Worm (Caenorhabditis elegans) whole organism, L3 larva: Measurements from ENCODE around the gene grd-16.
A peak's percentile ranks its signal among the peaks of the same experiment; 100 is the strongest.

Experiments
- R02D3.7 ChIP-seq: fragments of 150-350 bp; optimal IDR thresholded peaks from 2 replicates; lab custom pipeline; 2014; ENCODE audit warnings: missing biosample characterization, missing genetic modification characterization
- ZK546.5 ChIP-seq: sonication (generic microtip); optimal IDR thresholded peaks from 2 replicates; lab custom pipeline; 2017; ENCODE audit warnings: missing biosample characterization, missing genetic modification characterization
- aly-2 ChIP-seq: fragments of 150-350 bp; optimal IDR thresholded peaks from 2 replicates; lab custom pipeline; 2014; ENCODE audit warnings: missing biosample characterization, missing genetic modification characterization
- ama-1 ChIP-seq: fragments of 150-350 bp; optimal IDR thresholded peaks from 2 replicates; lab custom pipeline; 2018
- ceh-28 ChIP-seq: fragments of 150-350 bp; optimal IDR thresholded peaks from 2 replicates; lab custom pipeline; 2014; ENCODE audit warnings: missing biosample characterization, missing genetic modification reagents, missing genetic modification characterization
- ceh-82 ChIP-seq: fragments of 150-350 bp; optimal IDR thresholded peaks from 2 replicates; lab custom pipeline; 2014; ENCODE audit warnings: missing biosample characterization, missing genetic modification characterization
- ceh-9 ChIP-seq: sonication (generic microtip); optimal IDR thresholded peaks from 2 replicates; lab custom pipeline; 2018; ENCODE audit warnings: missing biosample characterization, missing genetic modification characterization
- daf-12 ChIP-seq: fragments of 150-350 bp; optimal IDR thresholded peaks from 2 replicates; lab custom pipeline; 2014; ENCODE audit warnings: missing biosample characterization, missing genetic modification reagents, missing genetic modification characterization
- egl-27 ChIP-seq: sonication (generic microtip); optimal IDR thresholded peaks from 4 replicates; lab custom pipeline; 2017; ENCODE audit warnings: missing biosample characterization, missing genetic modification reagents, missing genetic modification characterization
- egl-5 ChIP-seq: fragments of 150-350 bp; optimal IDR thresholded peaks from 2 replicates; lab custom pipeline; 2017; ENCODE audit warnings: missing biosample characterization, missing genetic modification reagents, missing genetic modification characterization, inconsistent platforms
- elt-1 ChIP-seq: fragments of 150-350 bp; optimal IDR thresholded peaks from 2 replicates; lab custom pipeline; 2014; ENCODE audit warnings: missing biosample characterization, missing genetic modification characterization
- elt-2 ChIP-seq: sonication (generic microtip); optimal IDR thresholded peaks from 2 replicates; lab custom pipeline; 2016; ENCODE audit warnings: missing genetic modification reagents, mild to moderate bottlenecking, missing genetic modification characterization, missing compliant biosample characterization
- elt-3 ChIP-seq, 3 experiments: fragments of 150-350 bp in 1 of 3; sonication (generic microtip) in 2 of 3; optimal IDR thresholded peaks; 2 replicates in 2 of 3; 4 replicates in 1 of 3; lab custom pipeline; 2014 to 2017; ENCODE audit warnings: missing biosample characterization in 3 of 3, missing genetic modification characterization in 3 of 3
- eor-1 ChIP-seq, 2 experiments: fragments of 150-350 bp; optimal IDR thresholded peaks; 2 replicates each; lab custom pipeline; 2014 to 2018; ENCODE audit warnings: missing biosample characterization in 2 of 2, missing genetic modification characterization in 2 of 2
- fkh-10 ChIP-seq: sonication (generic microtip); optimal IDR thresholded peaks from 2 replicates; lab custom pipeline; 2017; ENCODE audit warnings: missing biosample characterization, missing genetic modification reagents, missing genetic modification characterization
- fkh-2 ChIP-seq: fragments of 150-350 bp; optimal IDR thresholded peaks from 2 replicates; lab custom pipeline; 2014; ENCODE audit warnings: missing biosample characterization, missing genetic modification reagents, missing genetic modification characterization
- fos-1 ChIP-seq: fragments of 150-350 bp; optimal IDR thresholded peaks from 2 replicates; lab custom pipeline; 2014; ENCODE audit warnings: missing biosample characterization, missing genetic modification characterization
- hmg-11 ChIP-seq: sonication (generic microtip); optimal IDR thresholded peaks from 2 replicates; lab custom pipeline; 2016; ENCODE audit warnings: missing genetic modification characterization, missing compliant biosample characterization
- lin-39 ChIP-seq: fragments of 150-350 bp; optimal IDR thresholded peaks from 2 replicates; lab custom pipeline; 2018; ENCODE audit warnings: missing biosample characterization, missing genetic modification reagents, missing genetic modification characterization
- mml-1 ChIP-seq: fragments of 150-350 bp; sonication (generic microtip); optimal IDR thresholded peaks from 3 replicates; lab custom pipeline; 2014; ENCODE audit warnings: missing biosample characterization, missing genetic modification characterization
- nfya-1 ChIP-seq: sonication (generic microtip); optimal IDR thresholded peaks from 2 replicates; lab custom pipeline; 2017; ENCODE audit warnings: missing genetic modification characterization, mild to moderate bottlenecking, missing compliant biosample characterization, antibody characterized with exemption, moderate library complexity; ENCODE audit not compliant: insufficient read depth
- nhr-12 ChIP-seq: fragments of 150-350 bp; optimal IDR thresholded peaks from 2 replicates; lab custom pipeline; 2014; ENCODE audit warnings: missing biosample characterization, missing genetic modification characterization
- nhr-23 ChIP-seq: fragments of 150-350 bp; optimal IDR thresholded peaks from 2 replicates; lab custom pipeline; 2014; ENCODE audit warnings: missing biosample characterization, missing genetic modification reagents, missing genetic modification characterization
- nhr-237 ChIP-seq: fragments of 150-350 bp; optimal IDR thresholded peaks from 2 replicates; lab custom pipeline; 2014; ENCODE audit warnings: missing biosample characterization, missing genetic modification characterization
- nhr-25 ChIP-seq: sonication (generic microtip); optimal IDR thresholded peaks from 2 replicates; lab custom pipeline; 2017; ENCODE audit warnings: missing biosample characterization, missing genetic modification characterization
- nhr-28 ChIP-seq: fragments of 150-350 bp; optimal IDR thresholded peaks from 2 replicates; lab custom pipeline; 2014; ENCODE audit warnings: missing biosample characterization, missing genetic modification characterization
- nhr-76 ChIP-seq: fragments of 150-350 bp; sonication (generic microtip); optimal IDR thresholded peaks from 5 replicates; lab custom pipeline; 2014; ENCODE audit warnings: missing biosample characterization, missing genetic modification characterization
- nhr-77 ChIP-seq: fragments of 150-350 bp; optimal IDR thresholded peaks from 2 replicates; lab custom pipeline; 2014; ENCODE audit warnings: missing biosample characterization, missing genetic modification characterization
- pha-4 ChIP-seq: fragments of 150-350 bp; optimal IDR thresholded peaks from 2 replicates; lab custom pipeline; 2014; ENCODE audit warnings: missing biosample characterization, missing genetic modification reagents, missing genetic modification characterization
- sea-2 ChIP-seq: fragments of 150-350 bp; sonication (generic microtip); optimal IDR thresholded peaks from 4 replicates; lab custom pipeline; 2014; ENCODE audit warnings: missing biosample characterization, missing genetic modification reagents, missing genetic modification characterization
- tbx-2 ChIP-seq: sonication (generic microtip); optimal IDR thresholded peaks from 2 replicates; lab custom pipeline; 2016; ENCODE audit warnings: mild to moderate bottlenecking, missing genetic modification characterization, missing compliant biosample characterization
- unc-39 ChIP-seq: sonication (generic microtip); optimal IDR thresholded peaks from 4 replicates; lab custom pipeline; 2017; ENCODE audit warnings: missing biosample characterization, missing genetic modification characterization
- unc-62 ChIP-seq: fragments of 150-350 bp; sonication (generic microtip); optimal IDR thresholded peaks from 4 replicates; lab custom pipeline; 2014; ENCODE audit warnings: missing biosample characterization, missing genetic modification reagents, missing genetic modification characterization
- ztf-11 ChIP-seq: fragments of 150-350 bp; optimal IDR thresholded peaks from 2 replicates; lab custom pipeline; 2014; ENCODE audit warnings: missing biosample characterization, missing genetic modification characterization
- ztf-4 ChIP-seq: fragments of 150-350 bp; optimal IDR thresholded peaks from 2 replicates; lab custom pipeline; 2014; ENCODE audit warnings: missing biosample characterization, missing genetic modification characterization

grd-16 gene

ce11 chrIV:2451655-2452054 lies 24.8 kb upstream of the grd-16 start:
- TF ChIP-seq nhr-237 (tag; lab: Kevin White, UChicago) = no peak
- TF ChIP-seq nhr-12 (tag; lab: Kevin White, UChicago) = no peak
- no peak for TF ChIP-seq aly-2 (tag; lab: Kevin White, UChicago)
- no peak for TF ChIP-seq nhr-77 (tag; lab: Kevin White, UChicago)
- TF ChIP-seq elt-2 (tag; lab: Kevin White, UChicago) = no peak
- no peak for TF ChIP-seq unc-39 (tag; lab: Kevin White, UChicago)
- no peak for TF ChIP-seq ceh-28 (tag; lab: Kevin White, UChicago)
- TF ChIP-seq ama-1 (lab: Kevin White, UChicago) = no peak
- no peak for TF ChIP-seq eor-1 (tag; optimal IDR thresholded peaks at IDR 0.05; lab: Kevin White, UChicago)
- no peak for TF ChIP-seq fos-1 (tag; lab: Kevin White, UChicago)
- TF ChIP-seq fkh-10 (GFP tag; lab: Kevin White, UChicago) = no peak
- TF ChIP-seq nhr-28 (tag; lab: Kevin White, UChicago) = no peak
- TF ChIP-seq mml-1 (tag; lab: Kevin White, UChicago) = no peak
- no peak for TF ChIP-seq ztf-4 (tag; lab: Kevin White, UChicago)
- TF ChIP-seq nhr-23 (tag; lab: Kevin White, UChicago) = no peak
- no peak for TF ChIP-seq ZK546.5 (tag; lab: Kevin White, UChicago)
- TF ChIP-seq egl-5 (tag; lab: Kevin White, UChicago) = no peak
- TF ChIP-seq hmg-11 (tag; lab: Kevin White, UChicago) = no peak
- TF ChIP-seq daf-12 (tag; lab: Kevin White, UChicago) = no peak
- TF ChIP-seq, all 47 proteins: peak for 0

ce11 chrIV:2455128-2455527 lies 21.4 kb upstream of the grd-16 start:
- no peak for TF ChIP-seq egl-5 (tag; lab: Kevin White, UChicago)
- TF ChIP-seq ama-1 (lab: Kevin White, UChicago) = no peak
- TF ChIP-seq ceh-28 (tag; lab: Kevin White, UChicago) = no peak

- no peak for TF ChIP-seq R02D3.7 (tag; lab: Kevin White, UChicago)
- TF ChIP-seq ama-1 (lab: Kevin White, UChicago) = no peak
- TF ChIP-seq daf-12 (tag; lab: Kevin White, UChicago) = no peak
- no peak for TF ChIP-seq nhr-23 (tag; lab: Kevin White, UChicago)
- TF ChIP-seq sea-2 (GFP tag; lab: Kevin White, UChicago) = no peak
- no peak for TF ChIP-seq lin-39
- no peak for TF ChIP-seq pha-4 (tag; lab: Kevin White, UChicago)
- TF ChIP-seq ceh-28 (tag; lab: Kevin White, UChicago) = no peak
- TF ChIP-seq nhr-76 (tag; lab: Kevin White, UChicago) = no peak
- TF ChIP-seq, all 47 proteins: peak for 0
Measured at ce11 chrIV:2461396-2461795, 15.1 kb upstream of the grd-16 start.

- TF ChIP-seq elt-1 (tag; lab: Kevin White, UChicago) (peak; percentile 46), fkh-2 (tag; lab: Kevin White, UChicago) (no peak), nhr-25 (tag; lab: Kevin White, UChicago) (peak; percentile 18), nhr-23 (tag; lab: Kevin White, UChicago) (peak; percentile 60)
Measured at ce11 chrIV:2463311-2463710, 13.2 kb upstream of the grd-16 start, which contains the start of gene cdh-10. Gene cdh-10, minus strand, starts transcription at chrIV:2463369.

- TF ChIP-seq elt-2 (tag; lab: Kevin White, UChicago) (no peak), nhr-237 (tag; lab: Kevin White, UChicago) (no peak), R02D3.7 (tag; lab: Kevin White, UChicago) (no peak), daf-12 (tag; lab: Kevin White, UChicago) (no peak), ceh-82 (no peak), tbx-2 (tag; lab: Kevin White, UChicago) (no peak), unc-62 (GFP tag; lab: Kevin White, UChicago) (no peak), nhr-23 (tag; lab: Kevin White, UChicago) (no peak), nfya-1 (tag; lab: Kevin White, UChicago) (no peak), egl-27 (tag; lab: Kevin White, UChicago) (no peak), ZK546.5 (tag; lab: Kevin White, UChicago) (no peak), ceh-9 (tag; lab: Kevin White, UChicago) (no peak), ztf-11 (tag; lab: Kevin White, UChicago) (no peak), elt-3 (tag; optimal IDR thresholded peaks at IDR 0.05; lab: Kevin White, UChicago) (no peak)
- TF ChIP-seq, all 47 proteins: peak for 0
Measured at ce11 chrIV:2464156-2464555, 12.3 kb upstream of the grd-16 start, which contains the start of gene ilys-3. Gene ilys-3, plus strand, starts transcription at chrIV:2464456.
